1 fruit fly cellular context compared by ENCODE assay signal in the genomic region with DNA sequence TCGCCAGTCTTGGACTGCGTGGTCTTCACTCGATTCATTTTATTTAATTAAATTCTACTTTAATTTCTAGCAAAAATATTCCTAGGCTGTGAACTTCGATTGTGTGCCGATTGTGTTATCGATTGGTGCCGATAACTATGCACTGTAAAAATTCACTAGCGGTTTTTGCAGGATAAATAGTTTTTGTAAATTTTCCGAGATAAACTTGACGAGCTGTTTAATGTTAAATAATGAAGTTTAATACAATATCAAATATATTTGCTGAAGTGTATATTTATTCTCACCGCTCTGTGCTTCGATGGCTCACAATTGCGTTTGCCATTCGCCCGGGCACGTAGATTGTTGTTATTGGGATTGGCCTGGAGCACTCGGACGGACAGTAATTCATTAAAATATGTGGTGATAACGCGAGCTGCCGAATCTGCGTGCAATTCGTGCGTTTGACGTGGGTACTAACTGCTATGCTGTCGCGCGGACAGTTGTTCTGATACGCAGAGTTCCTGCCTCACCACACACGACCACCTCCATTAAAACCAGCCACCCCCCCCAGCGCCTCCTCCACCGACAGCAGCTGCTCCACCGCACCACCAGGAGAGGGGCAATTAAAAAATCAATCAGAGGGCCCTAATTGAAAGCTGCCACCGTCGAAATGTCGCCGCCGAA.
TF ChIP-seq lines count a peak whose summit lies in the region.

A gene (minus strand): TSS at position 123 of the 663 bp plus-strand sequence.
A gene (plus strand): TSS at position 341 of the 663 bp plus-strand sequence.

TF ChIP-seq in whole organism, embryonic, 481 proteins besides CTCF, POLR2A, EP300 and RAD21 (continued from another document and continues in another):
- TF ChIP-seq TFAM (GFP tag; optimal IDR thresholded peaks at IDR 0.05; lab: Kevin White, UChicago) (peak; percentile 68), CG4730 (GFP tag; IDR thresholded peaks at IDR 0.05; lab: Robert Waterston, UW) (peak; percentile 93), tx (GFP tag; optimal IDR thresholded peaks at IDR 0.05; lab: Kevin White, UChicago) (peak; percentile 91), CG17186 (GFP tag; optimal IDR thresholded peaks at IDR 0.05; lab: Kevin White, UChicago) (peak; percentile 87), crp (GFP tag; optimal IDR thresholded peaks at IDR 0.05; lab: Kevin White, UChicago) (peak in 1 of 2 experiments; percentile 71), Dek (tag; optimal IDR thresholded peaks at IDR 0.05; lab: Kevin White, UChicago) (peak; percentile 93), Kr (GFP tag; optimal IDR thresholded peaks at IDR 0.05; lab: Kevin White, UChicago) (no peak), schlank (tag; optimal IDR thresholded peaks at IDR 0.05; lab: Kevin White, UChicago) (peak; percentile 87), Stat92E (GFP tag; optimal IDR thresholded peaks at IDR 0.05; lab: Kevin White, UChicago) (peak in 1 of 3 experiments; percentile 54), CG2202 (tag; optimal IDR thresholded peaks at IDR 0.05; lab: Kevin White, UChicago) (peak; percentile 80), B-H2 (GFP tag; optimal IDR thresholded peaks at IDR 0.05; lab: Kevin White, UChicago) (peak; percentile 96), ftz-f1 (GFP tag; optimal IDR thresholded peaks at IDR 0.05; lab: Kevin White, UChicago) (peak; percentile 78), CG16863 (GFP tag; optimal IDR thresholded peaks at IDR 0.05; lab: Kevin White, UChicago) (peak; percentile 89), fd102C (GFP tag; optimal IDR thresholded peaks at IDR 0.05; lab: Kevin White, UChicago) (peak; percentile 63), C15 (GFP tag; IDR thresholded peaks at IDR 0.05; lab: Robert Waterston, UW) (peak; percentile 85; the same call in 2 of the 3 replicates), eve (GFP tag; optimal IDR thresholded peaks at IDR 0.05; lab: Kevin White, UChicago) (no peak), CG17912 (GFP tag; optimal IDR thresholded peaks at IDR 0.05; lab: Kevin White, UChicago) (peak; percentile 88), Hr51 (GFP tag; optimal IDR thresholded peaks at IDR 0.05; lab: Kevin White, UChicago) (peak; percentile 91 to 94), CG7372 (GFP tag; IDR thresholded peaks at IDR 0.05; lab: Robert Waterston, UW) (peak; percentile 91), CoRest (tag; optimal IDR thresholded peaks at IDR 0.05; lab: Kevin White, UChicago) (peak; percentile 94), CG17829 (tag; optimal IDR thresholded peaks at IDR 0.05; lab: Kevin White, UChicago) (peak; percentile 95), Myb (GFP tag; optimal IDR thresholded peaks at IDR 0.05; lab: Kevin White, UChicago) (peak; percentile 70), Mad (GFP tag; optimal IDR thresholded peaks at IDR 0.05; lab: Kevin White, UChicago) (peak; percentile 95), CG2889 (GFP tag; IDR thresholded peaks at IDR 0.05; lab: Robert Waterston, UW) (peak; percentile 85), CG3163 (GFP tag; optimal IDR thresholded peaks at IDR 0.05; lab: Kevin White, UChicago) (peak; percentile 68), Eip74EF (GFP tag; optimal IDR thresholded peaks at IDR 0.05; lab: Kevin White, UChicago) (no peak), CG10274 (GFP tag; optimal IDR thresholded peaks at IDR 0.05; lab: Kevin White, UChicago) (peak; percentile 57), ttk (GFP tag; IDR thresholded peaks at IDR 0.05; lab: Robert Waterston, UW) (peak; percentile 93), Jarid2 (GFP tag; optimal IDR thresholded peaks at IDR 0.05; lab: Kevin White, UChicago) (no peak), NC2β (GFP tag; optimal IDR thresholded peaks at IDR 0.05; lab: Kevin White, UChicago) (peak; percentile 95), HmgZ (tag; optimal IDR thresholded peaks at IDR 0.05; lab: Kevin White, UChicago) (peak; percentile 98), CG4360 (GFP tag; IDR thresholded peaks at IDR 0.05; lab: Robert Waterston, UW) (peak; percentile 75), Side (GFP tag; optimal IDR thresholded peaks at IDR 0.05; lab: Kevin White, UChicago) (peak; percentile 92), slbo (GFP tag; IDR thresholded peaks at IDR 0.05; lab: Robert Waterston, UW) (peak; percentile 97), lola (GFP tag; optimal IDR thresholded peaks at IDR 0.05; lab: Kevin White, UChicago) (peak in 1 of 3 experiments; percentile 90), CG34224 (GFP tag; IDR thresholded peaks at IDR 0.05; lab: Robert Waterston, UW; ENCODE audit: partially characterized antibody) (peak; percentile 64; the same call in 2 of the 3 replicates), Doc2 (GFP tag; IDR thresholded peaks at IDR 0.05; lab: Robert Waterston, UW) (peak; percentile 61; the same call in 1 of the 2 replicates), NFAT (GFP tag; IDR thresholded peaks at IDR 0.05; lab: Robert Waterston, UW) (peak; percentile 97), dysf (GFP tag; IDR thresholded peaks at IDR 0.05; lab: Robert Waterston, UW) (peak; percentile 93), Hey (tag; optimal IDR thresholded peaks at IDR 0.05; lab: Kevin White, UChicago) (peak; percentile 67), CG3407 (GFP tag; optimal IDR thresholded peaks at IDR 0.05; lab: Kevin White, UChicago) (peak; percentile 70), CG5953 (GFP tag; IDR thresholded peaks at IDR 0.05; lab: Robert Waterston, UW) (peak; percentile 93), sug (tag; optimal IDR thresholded peaks at IDR 0.05; lab: Kevin White, UChicago) (peak; percentile 93), CG6791 (GFP tag; IDR thresholded peaks at IDR 0.05; lab: Robert Waterston, UW; ENCODE audit: partially characterized antibody) (peak; percentile 70), dati (GFP tag; IDR thresholded peaks at IDR 0.05; lab: Robert Waterston, UW) (peak; percentile 74; the same call in 1 of the 2 replicates), gfzf (GFP tag; optimal IDR thresholded peaks at IDR 0.05; lab: Kevin White, UChicago) (peak; percentile 66), CG9797 (GFP tag; optimal IDR thresholded peaks at IDR 0.05; lab: Kevin White, UChicago) (peak; percentile 59), Mes4 (GFP tag; optimal IDR thresholded peaks at IDR 0.05; lab: Kevin White, UChicago) (peak; percentile 91), CG8478 (optimal IDR thresholded peaks at IDR 0.05; lab: Kevin White, UChicago) (no peak), insv (GFP tag; optimal IDR thresholded peaks at IDR 0.05; lab: Kevin White, UChicago) (peak in 1 of 2 experiments; percentile 72), H15 (GFP tag; IDR thresholded peaks at IDR 0.05; lab: Robert Waterston, UW) (peak; percentile 93), Atf-2 (GFP tag; optimal IDR thresholded peaks at IDR 0.05; lab: Kevin White, UChicago) (peak; percentile 90), Ptx1 (GFP tag; IDR thresholded peaks at IDR 0.05; lab: Robert Waterston, UW) (peak; percentile 95), Opbp (GFP tag; IDR thresholded peaks at IDR 0.05; lab: Robert Waterston, UW; ENCODE audit: partially characterized antibody) (peak; percentile 65; the same call in 1 of the 3 replicates), Oaz (GFP tag; IDR thresholded peaks at IDR 0.05; lab: Robert Waterston, UW) (peak; percentile 93), chn (GFP tag; optimal IDR thresholded peaks at IDR 0.05; lab: Kevin White, UChicago) (peak; percentile 96), CG12391 (tag; optimal IDR thresholded peaks at IDR 0.05; lab: Kevin White, UChicago) (peak; percentile 96), CG11560 (tag; IDR thresholded peaks at IDR 0.05; lab: Robert Waterston, UW) (peak; percentile 81), CG8281 (tag; optimal IDR thresholded peaks at IDR 0.05; lab: Kevin White, UChicago) (peak; percentile 77), Nf-YA (GFP tag; IDR thresholded peaks at IDR 0.05; lab: Robert Waterston, UW) (peak; percentile 79), p53 (GFP tag; optimal IDR thresholded peaks at IDR 0.05; lab: Kevin White, UChicago) (peak; percentile 78), CG10209 (GFP tag; optimal IDR thresholded peaks at IDR 0.05; lab: Kevin White, UChicago) (peak; percentile 90), CG18619 (GFP tag; optimal IDR thresholded peaks at IDR 0.05; lab: Kevin White, UChicago) (peak; percentile 91), h (optimal IDR thresholded peaks at IDR 0.05; lab: Kevin White, UChicago) (no peak), al (GFP tag; IDR thresholded peaks at IDR 0.05; lab: Robert Waterston, UW) (peak; percentile 89), CG10979 (tag; optimal IDR thresholded peaks at IDR 0.05; lab: Kevin White, UChicago) (peak; percentile 90), CG7928 (GFP tag; optimal IDR thresholded peaks at IDR 0.05; lab: Kevin White, UChicago) (peak; percentile 68), CG8089 (GFP tag; optimal IDR thresholded peaks at IDR 0.05; lab: Kevin White, UChicago) (peak; percentile 86), CG15601 (tag; optimal IDR thresholded peaks at IDR 0.05; lab: Kevin White, UChicago) (peak; percentile 84), Drgx (GFP tag; IDR thresholded peaks at IDR 0.05; lab: Robert Waterston, UW) (peak; percentile 92), CG30431 (GFP tag; optimal IDR thresholded peaks at IDR 0.05; lab: Kevin White, UChicago) (peak; percentile 89), org-1 (GFP tag; optimal IDR thresholded peaks at IDR 0.05; lab: Kevin White, UChicago) (peak; percentile 78), CG33213 (GFP tag; optimal IDR thresholded peaks at IDR 0.05; lab: Kevin White, UChicago) (peak; percentile 90), vnd (GFP tag; IDR thresholded peaks at IDR 0.05; lab: Robert Waterston, UW; ENCODE audit: partially characterized antibody) (peak; percentile 60; the same call in 2 of the 3 replicates), cas (GFP tag; IDR thresholded peaks at IDR 0.05; lab: Robert Waterston, UW) (peak; percentile 87), ssp (GFP tag; IDR thresholded peaks at IDR 0.05; lab: Robert Waterston, UW) (peak; percentile 75), fu2 (GFP tag; optimal IDR thresholded peaks at IDR 0.05; lab: Kevin White, UChicago) (peak; percentile 83), CG4820 (GFP tag; optimal IDR thresholded peaks at IDR 0.05; lab: Kevin White, UChicago) (peak; percentile 91), chif (GFP tag; optimal IDR thresholded peaks at IDR 0.05; lab: Kevin White, UChicago) (peak; percentile 89 to 94), CrebB (tag; optimal IDR thresholded peaks at IDR 0.05; lab: Kevin White, UChicago) (peak; percentile 92), fd3F (GFP tag; optimal IDR thresholded peaks at IDR 0.05; lab: Kevin White, UChicago) (peak; percentile 91), CG31224 (GFP tag; IDR thresholded peaks at IDR 0.05; lab: Robert Waterston, UW) (peak; percentile 83), lbe (GFP tag; optimal IDR thresholded peaks at IDR 0.05; lab: Kevin White, UChicago) (peak; percentile 92), Atf6 (GFP tag; IDR thresholded peaks at IDR 0.05; lab: Robert Waterston, UW) (peak; percentile 93), CG1233 (GFP tag; optimal IDR thresholded peaks at IDR 0.05; lab: Kevin White, UChicago) (peak; percentile 87), CG2199 (GFP tag; IDR thresholded peaks at IDR 0.05; lab: Robert Waterston, UW) (peak; percentile 87; the same call in 2 of the 3 replicates), Tbp (GFP tag; optimal IDR thresholded peaks at IDR 0.05; lab: Kevin White, UChicago) (no peak), ab (GFP tag; optimal IDR thresholded peaks at IDR 0.05; lab: Kevin White, UChicago) (peak; percentile 77), hbn (GFP tag; IDR thresholded peaks at IDR 0.05; lab: Robert Waterston, UW; ENCODE audit: partially characterized antibody) (peak; percentile 45), dpn (GFP tag; optimal IDR thresholded peaks at IDR 0.05; lab: Kevin White, UChicago) (peak; percentile 94 to 95), CG13123 (GFP tag; optimal IDR thresholded peaks at IDR 0.05; lab: Kevin White, UChicago) (no peak), trh (GFP tag; optimal IDR thresholded peaks at IDR 0.05; lab: Kevin White, UChicago) (peak; percentile 89), CG8944 (GFP tag; optimal IDR thresholded peaks at IDR 0.05; lab: Kevin White, UChicago) (peak; percentile 91), bsh (GFP tag; optimal IDR thresholded peaks at IDR 0.05; lab: Kevin White, UChicago) (peak; percentile 61 to 95), br (optimal IDR thresholded peaks at IDR 0.05; lab: Kevin White, UChicago) (no peak), Adf1 (GFP tag; IDR thresholded peaks at IDR 0.05; lab: Robert Waterston, UW) (peak; percentile 78), Sry-β (GFP tag; optimal IDR thresholded peaks at IDR 0.05; lab: Kevin White, UChicago) (peak; percentile 49), CG6175 (GFP tag; IDR thresholded peaks at IDR 0.05; lab: Robert Waterston, UW) (peak; percentile 87), CG1603 (tag; optimal IDR thresholded peaks at IDR 0.05; lab: Kevin White, UChicago) (peak; percentile 97), Fer3 (tag; optimal IDR thresholded peaks at IDR 0.05; lab: Kevin White, UChicago) (peak; percentile 94), Dfd (GFP tag; optimal IDR thresholded peaks at IDR 0.05; lab: Kevin White, UChicago) (no peak), CG15011 (GFP tag; optimal IDR thresholded peaks at IDR 0.05; lab: Kevin White, UChicago) (peak; percentile 73), shn (GFP tag; optimal IDR thresholded peaks at IDR 0.05; lab: Kevin White, UChicago) (peak; percentile 86), CG11696 (GFP tag; IDR thresholded peaks at IDR 0.05; lab: Robert Waterston, UW) (peak; percentile 81), CG1792 (GFP tag; optimal IDR thresholded peaks at IDR 0.05; lab: Kevin White, UChicago) (peak; percentile 87), zfh2 (GFP tag; optimal IDR thresholded peaks at IDR 0.05; lab: Kevin White, UChicago) (peak; percentile 95), mam (GFP tag; optimal IDR thresholded peaks at IDR 0.05; lab: Kevin White, UChicago) (peak; percentile 96), Optix (GFP tag; IDR thresholded peaks at IDR 0.05; lab: Robert Waterston, UW) (peak; percentile 86), kni (GFP tag; optimal IDR thresholded peaks at IDR 0.05; lab: Kevin White, UChicago) (peak; percentile 76), CG10431 (GFP tag; optimal IDR thresholded peaks at IDR 0.05; lab: Kevin White, UChicago) (peak; percentile 63), sd (tag; optimal IDR thresholded peaks at IDR 0.05; lab: Kevin White, UChicago) (peak; percentile 88), CG6654 (GFP tag; optimal IDR thresholded peaks at IDR 0.05; lab: Kevin White, UChicago) (peak; percentile 72), trem (tag; optimal IDR thresholded peaks at IDR 0.05; lab: Kevin White, UChicago) (peak; percentile 94), onecut (GFP tag; IDR thresholded peaks at IDR 0.05; lab: Robert Waterston, UW) (peak; percentile 90), CG14014 (GFP tag; IDR thresholded peaks at IDR 0.05; lab: Robert Waterston, UW) (peak; percentile 94), Sry-δ (GFP tag; optimal IDR thresholded peaks at IDR 0.05; lab: Kevin White, UChicago) (peak; percentile 76), Ravus (GFP tag; IDR thresholded peaks at IDR 0.05; lab: Robert Waterston, UW) (peak; percentile 76), bbx (GFP tag; IDR thresholded peaks at IDR 0.05; lab: Robert Waterston, UW; ENCODE audit: partially characterized antibody) (peak; percentile 59), zen2 (GFP tag; IDR thresholded peaks at IDR 0.05; lab: Robert Waterston, UW; ENCODE audit: partially characterized antibody) (peak; percentile 50; the same call in 1 of the 3 replicates), jing (GFP tag; optimal IDR thresholded peaks at IDR 0.05; lab: Kevin White, UChicago) (peak; percentile 80)
